Worm (Caenorhabditis elegans): ENCODE measurements around the gene srt-47.

srt-47 gene

ce11 chrIV:15063789-15064188 is 10.6 kb upstream of the srt-47 start:
- no peak for TF ChIP-seq tbx-2 (tag; optimal IDR thresholded peaks at IDR 0.05)
- no peak for TF ChIP-seq dmd-4 (tag; optimal IDR thresholded peaks at IDR 0.05; ENCODE audit: borderline replicate concordance)
- no peak for TF ChIP-seq F13H6.1 (tag; optimal IDR thresholded peaks at IDR 0.05)
- no peak for TF ChIP-seq pha-2 (tag; optimal IDR thresholded peaks at IDR 0.05)
- TF ChIP-seq sox-4 (tag; optimal IDR thresholded peaks at IDR 0.05) = no peak
- TF ChIP-seq unc-86 (tag; optimal IDR thresholded peaks at IDR 0.05) = no peak
- no peak for TF ChIP-seq ceh-48 (tag; optimal IDR thresholded peaks at IDR 0.05)

- TF ChIP-seq K02D7.2 (tag; optimal IDR thresholded peaks at IDR 0.05) (no peak), fax-1 (tag; optimal IDR thresholded peaks at IDR 0.05) (no peak), pha-2 (tag; optimal IDR thresholded peaks at IDR 0.05) (no peak), pax-1 (tag; optimal IDR thresholded peaks at IDR 0.05) (no peak), fkh-10 (GFP tag; optimal IDR thresholded peaks at IDR 0.05) (no peak), hlh-8 (tag; optimal IDR thresholded peaks at IDR 0.05) (no peak), ceh-34 (tag; optimal IDR thresholded peaks at IDR 0.05) (no peak), ahr-1 (tag; optimal IDR thresholded peaks at IDR 0.05) (no peak), ceh-14 (tag; optimal IDR thresholded peaks at IDR 0.05) (no peak), pqm-1 (tag; optimal IDR thresholded peaks at IDR 0.05) (no peak), fkh-6 (tag; optimal IDR thresholded peaks at IDR 0.05) (no peak), nhr-11 (tag; optimal IDR thresholded peaks at IDR 0.05) (no peak), mec-3 (tag; optimal IDR thresholded peaks at IDR 0.05; ENCODE audit: borderline replicate concordance) (no peak)
Observed at ce11 chrIV:15057994-15058393, 4.8 kb upstream of the srt-47 start, which contains the start of gene Y41E3.13. TSS of gene Y41E3.13 (plus strand) at chrIV:15058294.

ce11 chrIV:15056081-15056586 is 3.0 kb upstream of the srt-47 start, which contains the start of gene Y41E3.19:
TSS of gene Y41E3.19 (plus strand) at chrIV:15056131.
- TF ChIP-seq syd-9 (tag; optimal IDR thresholded peaks at IDR 0.05) (no peak), unc-86 (tag; optimal IDR thresholded peaks at IDR 0.05) (no peak), npax-4 (tag; optimal IDR thresholded peaks at IDR 0.05) (no peak), C38D4.7 (GFP tag; optimal IDR thresholded peaks at IDR 0.05) (no peak), fax-1 (tag; optimal IDR thresholded peaks at IDR 0.05) (no peak), hlh-13 (GFP tag; optimal IDR thresholded peaks at IDR 0.05) (no peak), lim-6 (tag; optimal IDR thresholded peaks at IDR 0.05) (no peak), ceh-6 (GFP tag; optimal IDR thresholded peaks at IDR 0.05) (no peak), ama-1 (optimal IDR thresholded peaks at IDR 0.05) (no peak)

- TF ChIP-seq K09A11.1 (tag; optimal IDR thresholded peaks at IDR 0.05; ENCODE audit: insufficient read depth) = no peak
- TF ChIP-seq pha-2 (tag; optimal IDR thresholded peaks at IDR 0.05) = no peak
- TF ChIP-seq tbx-7 (tag; optimal IDR thresholded peaks at IDR 0.05) = no peak
- no peak for TF ChIP-seq fax-1 (tag; optimal IDR thresholded peaks at IDR 0.05)
- TF ChIP-seq pros-1 (tag; optimal IDR thresholded peaks at IDR 0.05) = no peak
- no peak for TF ChIP-seq Y22D7AL.16 (tag; optimal IDR thresholded peaks at IDR 0.05)
- no peak for TF ChIP-seq unc-3 (GFP tag; conservative IDR thresholded peaks at IDR 0.05)
- no peak for TF ChIP-seq unc-3 (tag; optimal IDR thresholded peaks at IDR 0.05)
- no peak for TF ChIP-seq hlh-8 (tag; optimal IDR thresholded peaks at IDR 0.05)
- no peak for TF ChIP-seq ttx-3 (tag; optimal IDR thresholded peaks at IDR 0.05)
- no peak for TF ChIP-seq dmd-4 (tag; optimal IDR thresholded peaks at IDR 0.05; ENCODE audit: borderline replicate concordance)
- no peak for TF ChIP-seq F13H6.1 (tag; optimal IDR thresholded peaks at IDR 0.05)
- no peak for TF ChIP-seq K02D7.2 (tag; optimal IDR thresholded peaks at IDR 0.05)
Observed at ce11 chrIV:15051045-15051444, 2.1 kb downstream of the srt-47 start.

- TF ChIP-seq nfya-1 (tag; optimal IDR thresholded peaks at IDR 0.05) (peak; percentile 98), dmd-4 (tag; optimal IDR thresholded peaks at IDR 0.05; ENCODE audit: borderline replicate concordance) (no peak)
Observed at ce11 chrIV:15049288-15050094, 3.7 kb downstream of the srt-47 start.

All from whole organism, late embryonic.